Fruit fly (Drosophila melanogaster): ENCODE results near the gene Sf3b6.
A peak's percentile ranks its signal among the peaks of the same experiment; 100 is the strongest.

Gene Sf3b6

DNA sequence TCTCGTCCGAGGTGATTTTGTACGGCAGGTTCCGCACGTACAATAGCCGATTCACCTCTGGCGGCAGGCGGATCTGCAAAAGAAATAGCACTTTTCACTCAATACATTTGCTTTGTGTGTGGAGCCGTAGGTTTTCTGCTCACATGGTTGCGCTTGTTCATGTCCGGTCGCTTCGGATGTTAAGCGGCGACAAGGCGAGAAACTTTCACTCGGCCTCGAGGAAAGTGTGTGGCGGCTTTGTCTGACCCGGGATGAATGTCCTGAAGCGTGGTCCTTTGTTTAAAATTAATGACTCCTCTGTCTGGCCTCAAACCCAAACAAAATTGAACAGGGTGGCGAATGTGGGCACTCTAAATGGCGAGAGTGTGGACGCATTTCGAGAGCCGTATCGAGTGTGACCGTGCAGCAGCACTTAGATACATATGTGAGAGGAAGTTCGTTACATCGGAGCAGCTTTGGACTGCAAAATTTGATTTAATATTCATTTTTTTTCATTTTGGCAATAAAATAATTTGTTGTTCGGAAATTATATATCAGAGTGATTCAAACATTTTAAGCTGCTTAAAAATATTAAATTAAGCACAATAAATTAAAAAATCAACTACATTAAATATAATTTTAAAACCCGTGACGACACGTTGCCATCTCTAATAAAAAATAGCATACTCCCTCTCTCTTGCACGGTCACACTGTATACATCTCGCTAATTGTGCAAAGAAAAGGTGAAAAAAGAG lies at the start of gene Sf3b6, which contains the start of gene Tnpo:
Gene Sf3b6 (minus strand): TSS at position 358 of the 734 bp plus-strand sequence.
Gene Tnpo (plus strand): TSS at position 659 of the 734 bp plus-strand sequence.
- TF ChIP-seq Ets96B (tag; optimal IDR thresholded peaks at IDR 0.05) (peak; percentile 73), dac (GFP tag; optimal IDR thresholded peaks at IDR 0.05) (peak; percentile 35), Blimp-1 (GFP tag; optimal IDR thresholded peaks at IDR 0.05) (no peak), pdm3 (GFP tag; optimal IDR thresholded peaks at IDR 0.05) (no peak), Sox102F (GFP tag; optimal IDR thresholded peaks at IDR 0.05) (no peak), ss (GFP tag; optimal IDR thresholded peaks at IDR 0.05) (no peak), CG8119 (GFP tag; IDR thresholded peaks at IDR 0.05) (no peak; the same call in 1 of the 3 replicates), CG1621 (tag; optimal IDR thresholded peaks at IDR 0.05) (no peak), Hr38 (GFP tag; optimal IDR thresholded peaks at IDR 0.05) (no peak), CG4318 (GFP tag; optimal IDR thresholded peaks at IDR 0.05) (no peak), CG11294 (GFP tag; IDR thresholded peaks at IDR 0.05) (peak; percentile 71; the same call in 1 of the 2 replicates), CG31627 (GFP tag; optimal IDR thresholded peaks at IDR 0.05) (peak; percentile 90), CG15336 (GFP tag; IDR thresholded peaks at IDR 0.05) (peak; percentile 59), Eip78C (GFP tag) (no peak), Lpt (GFP tag; optimal IDR thresholded peaks at IDR 0.05) (peak; percentile 60), Hr4 (GFP tag; optimal IDR thresholded peaks at IDR 0.05) (no peak), Gug (GFP tag; IDR thresholded peaks at IDR 0.05) (no peak; the same call in 1 of the 2 replicates), acj6 (GFP tag; optimal IDR thresholded peaks at IDR 0.05) (peak; percentile 83), CG10631 (GFP tag; optimal IDR thresholded peaks at IDR 0.05) (peak; percentile 87), Sox14 (GFP tag; optimal IDR thresholded peaks at IDR 0.05) (peak; percentile 79), CG16779 (tag; optimal IDR thresholded peaks at IDR 0.05) (no peak), achi (GFP tag; optimal IDR thresholded peaks at IDR 0.05) (no peak), vri (GFP tag; optimal IDR thresholded peaks at IDR 0.05) (no peak), fd85E (GFP tag; optimal IDR thresholded peaks at IDR 0.05) (peak; percentile 25), topi (GFP tag; optimal IDR thresholded peaks at IDR 0.05) (peak; percentile 74), fkh (GFP tag; optimal IDR thresholded peaks at IDR 0.05) (no peak), CG9139 (GFP tag; optimal IDR thresholded peaks at IDR 0.05) (no peak), Eip93F (GFP tag; optimal IDR thresholded peaks at IDR 0.05) (peak; percentile 23), esn (GFP tag; optimal IDR thresholded peaks at IDR 0.05) (peak; percentile 88), cyc (GFP tag; optimal IDR thresholded peaks at IDR 0.05) (peak; percentile 79), salr (GFP tag; optimal IDR thresholded peaks at IDR 0.05) (no peak), CG6276 (GFP tag; optimal IDR thresholded peaks at IDR 0.05) (no peak), Smox (GFP tag; optimal IDR thresholded peaks at IDR 0.05) (no peak), spab (GFP tag; optimal IDR thresholded peaks at IDR 0.05) (no peak), CG3032 (tag; optimal IDR thresholded peaks at IDR 0.05) (peak; percentile 84), eg (GFP tag; IDR thresholded peaks at IDR 0.05) (no peak), Ets21C (GFP tag; optimal IDR thresholded peaks at IDR 0.05) (peak; percentile 82), Eip75B (GFP tag; optimal IDR thresholded peaks at IDR 0.05) (no peak), net (GFP tag; optimal IDR thresholded peaks at IDR 0.05) (no peak), CG11762 (GFP tag; optimal IDR thresholded peaks at IDR 0.05; ENCODE audit: insufficient read depth) (peak; percentile 29), CG6163 (GFP tag; IDR thresholded peaks at IDR 0.05) (no peak), CG6854 (GFP tag; optimal IDR thresholded peaks at IDR 0.05) (no peak), Hr39 (GFP tag; optimal IDR thresholded peaks at IDR 0.05) (peak; percentile 86), CG8319 (GFP tag; optimal IDR thresholded peaks at IDR 0.05) (peak; percentile 68), CG6808 (GFP tag; optimal IDR thresholded peaks at IDR 0.05) (no peak), CG11902 (GFP tag; optimal IDR thresholded peaks at IDR 0.05) (peak; percentile 81), CG34406 (GFP tag; optimal IDR thresholded peaks at IDR 0.05) (no peak), lz (GFP tag; optimal IDR thresholded peaks at IDR 0.05) (peak; percentile 86), dsx (GFP tag; optimal IDR thresholded peaks at IDR 0.05; ENCODE audit: poor library complexity, severe bottlenecking) (no peak), CG3919 (GFP tag; optimal IDR thresholded peaks at IDR 0.05) (no peak), OdsH (GFP tag; optimal IDR thresholded peaks at IDR 0.05) (peak; percentile 86)
